Fruit fly (Drosophila melanogaster) whole organism, embryonic: Measurements from ENCODE around the gene CG34347.

ENCODE experiments used
- Atf6 ChIP-seq: fragments of 200-800 bp; sonication (Bioruptor generic); IDR thresholded peaks from 2 replicates; pipeline ENCODE4 v1.3.6; 2022; ENCODE audit warnings: missing biosample characterization, missing genetic modification characterization
- BtbVII ChIP-seq: fragments of 200-800 bp; sonication (Bioruptor generic); optimal IDR thresholded peaks from 3 replicates; lab custom pipeline; 2017; ENCODE audit warnings: missing biosample characterization, mild to moderate bottlenecking, missing genetic modification characterization
- CG10147 ChIP-seq: fragments of 200-800 bp; sonication (Bioruptor generic); optimal IDR thresholded peaks from 2 replicates; lab custom pipeline; 2019; ENCODE audit warnings: missing biosample characterization, mild to moderate bottlenecking, missing genetic modification characterization, moderate library complexity
- CG10543 ChIP-seq: fragments of 200-800 bp; sonication (Bioruptor generic); optimal IDR thresholded peaks from 3 replicates; lab custom pipeline; 2017; ENCODE audit warnings: missing biosample characterization, mild to moderate bottlenecking, missing genetic modification characterization, moderate library complexity
- CG12155 ChIP-seq: fragments of 200-800 bp; sonication (Bioruptor generic); optimal IDR thresholded peaks from 3 replicates; lab custom pipeline; 2016; ENCODE audit warnings: missing biosample characterization, missing genetic modification characterization
- CG12219 ChIP-seq: fragments of 200-800 bp; sonication (Bioruptor generic); optimal IDR thresholded peaks from 3 replicates; lab custom pipeline; 2018; ENCODE audit warnings: missing biosample characterization, mild to moderate bottlenecking, missing genetic modification characterization
- CG13123 ChIP-seq: fragments of 200-800 bp; sonication (Bioruptor generic); optimal IDR thresholded peaks from 2 replicates; lab custom pipeline; 2016; ENCODE audit warnings: missing biosample characterization, missing genetic modification characterization
- CG13287 ChIP-seq: fragments of 200-800 bp; sonication (Bioruptor generic); IDR thresholded peaks from 2 replicates; pipeline ENCODE4 v1.3.6; 2022; ENCODE audit warnings: missing biosample characterization, missing genetic modification characterization; ENCODE audit not compliant: partially characterized antibody
- CG13424 ChIP-seq: fragments of 200-800 bp; sonication (Bioruptor generic); optimal IDR thresholded peaks from 2 replicates; lab custom pipeline; 2019; ENCODE audit warnings: missing biosample characterization, mild to moderate bottlenecking, missing genetic modification characterization, moderate library complexity
- CG14014 ChIP-seq: fragments of 200-800 bp; sonication (Bioruptor generic); IDR thresholded peaks from 2 replicates; pipeline ENCODE4 v1.3.6; 2022; ENCODE audit warnings: missing biosample characterization, missing genetic modification characterization
- CG1603 ChIP-seq: fragments of 200-800 bp; sonication (Bioruptor generic); optimal IDR thresholded peaks from 2 replicates; lab custom pipeline; 2019; ENCODE audit warnings: missing biosample characterization, mild to moderate bottlenecking, missing genetic modification characterization, moderate library complexity
- CG17328 ChIP-seq: fragments of 200-800 bp; sonication (Bioruptor generic); IDR thresholded peaks from 2 replicates; pipeline ENCODE4 v1.3.6; 2022; ENCODE audit warnings: missing biosample characterization, missing genetic modification characterization
- CG17385 ChIP-seq: fragments of 200-800 bp; sonication (Bioruptor generic); optimal IDR thresholded peaks from 3 replicates; lab custom pipeline; 2018; ENCODE audit warnings: missing biosample characterization, mild to moderate bottlenecking, missing genetic modification characterization
- CG18599 ChIP-seq: fragments of 200-800 bp; sonication (Bioruptor generic); optimal IDR thresholded peaks from 3 replicates; lab custom pipeline; 2017; ENCODE audit warnings: missing biosample characterization, missing genetic modification characterization, mild to moderate bottlenecking, moderate library complexity, missing genetic modification reagents
- CG2116 ChIP-seq: fragments of 200-800 bp; sonication (Bioruptor generic); optimal IDR thresholded peaks from 3 replicates; lab custom pipeline; 2018; ENCODE audit warnings: missing biosample characterization, mild to moderate bottlenecking, missing genetic modification characterization
- CG3065 ChIP-seq: fragments of 200-800 bp; sonication (Bioruptor generic); optimal IDR thresholded peaks from 2 replicates; lab custom pipeline; 2016; ENCODE audit warnings: missing biosample characterization, missing genetic modification characterization
- CG31224 ChIP-seq: fragments of 200-800 bp; sonication (Bioruptor generic); IDR thresholded peaks from 2 replicates; pipeline ENCODE4 v1.3.6; 2022; ENCODE audit warnings: missing biosample characterization, missing genetic modification characterization
- CG31365 ChIP-seq: fragments of 200-800 bp; sonication (Bioruptor generic); optimal IDR thresholded peaks from 2 replicates; lab custom pipeline; 2018; ENCODE audit warnings: missing biosample characterization, mild to moderate bottlenecking, missing genetic modification characterization
- CG3163 ChIP-seq: fragments of 200-800 bp; sonication (Bioruptor generic); optimal IDR thresholded peaks from 3 replicates; lab custom pipeline; 2016; ENCODE audit warnings: missing biosample characterization, missing genetic modification characterization
- CG42726 ChIP-seq: fragments of 200-800 bp; sonication (Bioruptor generic); IDR thresholded peaks from 2 replicates; pipeline ENCODE4 v1.3.6; 2022; ENCODE audit warnings: missing biosample characterization, missing genetic modification characterization; ENCODE audit not compliant: partially characterized antibody
- CG5245 ChIP-seq: fragments of 200-800 bp; sonication (Bioruptor generic); optimal IDR thresholded peaks from 3 replicates; lab custom pipeline; 2016; ENCODE audit warnings: missing biosample characterization, missing genetic modification characterization
- CG6813 ChIP-seq: fragments of 200-800 bp; sonication (Bioruptor generic); optimal IDR thresholded peaks from 2 replicates; lab custom pipeline; 2017; ENCODE audit warnings: missing biosample characterization, missing genetic modification characterization, mild to moderate bottlenecking, moderate library complexity, missing genetic modification reagents
- CkIIα-i1 ChIP-seq: fragments of 200-800 bp; sonication (Bioruptor generic); IDR thresholded peaks from 2 replicates; pipeline ENCODE4 v1.3.6; 2022; ENCODE audit warnings: missing biosample characterization, missing genetic modification characterization
- E2f1 ChIP-seq: fragments of 200-800 bp; sonication (Bioruptor generic); IDR thresholded peaks from 2 replicates; pipeline ENCODE4 v1.3.6; 2022; ENCODE audit warnings: missing biosample characterization, missing genetic modification characterization
- Fer1 ChIP-seq: fragments of 200-800 bp; sonication (Bioruptor generic); optimal IDR thresholded peaks from 2 replicates; lab custom pipeline; 2017; ENCODE audit warnings: missing biosample characterization, mild to moderate bottlenecking, missing genetic modification characterization
- Gug ChIP-seq: fragments of 200-800 bp; sonication (Bioruptor generic); IDR thresholded peaks from 4 replicates; pipeline ENCODE4 v1.3.6; 2022; ENCODE audit warnings: missing biosample characterization, missing genetic modification characterization
- Hey ChIP-seq: fragments of 200-800 bp; sonication (Bioruptor generic); optimal IDR thresholded peaks from 3 replicates; lab custom pipeline; 2018; ENCODE audit warnings: missing biosample characterization, mild to moderate bottlenecking, missing genetic modification characterization
- Lim3 ChIP-seq: fragments of 200-800 bp; sonication (Bioruptor generic); IDR thresholded peaks from 2 replicates; pipeline ENCODE4 v1.3.6; 2022; ENCODE audit warnings: missing biosample characterization, missing genetic modification characterization
- Mes4 ChIP-seq: fragments of 200-800 bp; sonication (Bioruptor generic); optimal IDR thresholded peaks from 2 replicates; lab custom pipeline; 2016; ENCODE audit warnings: missing biosample characterization, missing genetic modification characterization
- Mrtf ChIP-seq: fragments of 200-800 bp; sonication (Bioruptor generic); IDR thresholded peaks from 3 replicates; pipeline ENCODE4 v1.3.6; 2022; ENCODE audit warnings: missing biosample characterization, missing genetic modification characterization
- Rfx ChIP-seq: fragments of 200-800 bp; sonication (Bioruptor generic); IDR thresholded peaks from 2 replicates; pipeline ENCODE4 v1.3.6; 2022; ENCODE audit warnings: missing biosample characterization, missing genetic modification characterization
- Sry-β ChIP-seq: fragments of 200-800 bp; sonication (Bioruptor generic); optimal IDR thresholded peaks from 2 replicates; lab custom pipeline; 2018; ENCODE audit warnings: missing biosample characterization, mild to moderate bottlenecking, missing genetic modification characterization, moderate library complexity
- Ssrp ChIP-seq: fragments of 200-800 bp; sonication (Bioruptor generic); optimal IDR thresholded peaks from 2 replicates; lab custom pipeline; 2018; ENCODE audit warnings: missing biosample characterization, mild to moderate bottlenecking, missing genetic modification characterization, moderate library complexity
- dmrt99B ChIP-seq: fragments of 200-800 bp; sonication (Bioruptor generic); optimal IDR thresholded peaks from 2 replicates; lab custom pipeline; 2018; ENCODE audit warnings: missing biosample characterization, mild to moderate bottlenecking, missing genetic modification characterization, moderate library complexity
- dysf ChIP-seq: fragments of 200-800 bp; sonication (Bioruptor generic); IDR thresholded peaks from 3 replicates; pipeline ENCODE4 v1.3.6; 2022; ENCODE audit warnings: missing biosample characterization, missing genetic modification characterization
- hbn ChIP-seq: fragments of 200-800 bp; sonication (Bioruptor generic); IDR thresholded peaks from 2 replicates; pipeline ENCODE4 v1.3.6; 2022; ENCODE audit warnings: missing biosample characterization, missing genetic modification characterization; ENCODE audit not compliant: partially characterized antibody
- jigr1 ChIP-seq: fragments of 200-800 bp; sonication (Bioruptor generic); IDR thresholded peaks from 3 replicates; pipeline ENCODE4 v1.3.6; 2022; ENCODE audit warnings: missing biosample characterization, missing genetic modification characterization
- ken ChIP-seq: fragments of 200-800 bp; sonication (Bioruptor generic); IDR thresholded peaks from 3 replicates; pipeline ENCODE4 v1.3.6; 2022; ENCODE audit warnings: missing biosample characterization, missing genetic modification characterization
- pho ChIP-seq: fragments of 200-800 bp; sonication (Bioruptor generic); optimal IDR thresholded peaks from 2 replicates; lab custom pipeline; 2016; ENCODE audit warnings: missing biosample characterization, missing genetic modification characterization
- ro ChIP-seq: fragments of 200-800 bp; sonication (Bioruptor generic); IDR thresholded peaks from 2 replicates; pipeline ENCODE4 v1.3.6; 2022; ENCODE audit warnings: missing biosample characterization, missing genetic modification characterization
- run ChIP-seq: fragments of 200-800 bp; sonication (Bioruptor generic); optimal IDR thresholded peaks from 3 replicates; lab custom pipeline; 2018; ENCODE audit warnings: missing biosample characterization, mild to moderate bottlenecking, missing genetic modification characterization
- sens ChIP-seq: fragments of 200-800 bp; sonication (Bioruptor generic); peaks from one replicate; lab custom pipeline; 2016; ENCODE audit warnings: missing biosample characterization, missing genetic modification characterization
- seq ChIP-seq: fragments of 200-800 bp; sonication (Bioruptor generic); IDR thresholded peaks from 2 replicates; pipeline ENCODE4 v1.3.6; 2022; ENCODE audit warnings: missing biosample characterization, missing genetic modification characterization
- slbo ChIP-seq: fragments of 200-800 bp; sonication (Bioruptor generic); IDR thresholded peaks from 2 replicates; pipeline ENCODE4 v1.3.6; 2022; ENCODE audit warnings: missing biosample characterization, missing genetic modification characterization
- slou ChIP-seq: fragments of 200-800 bp; sonication (Bioruptor generic); optimal IDR thresholded peaks from 3 replicates; lab custom pipeline; 2016; ENCODE audit warnings: missing biosample characterization, missing genetic modification characterization
- so ChIP-seq: fragments of 200-800 bp; sonication (Bioruptor generic); IDR thresholded peaks from 3 replicates; pipeline ENCODE4 v1.3.6; 2022; ENCODE audit warnings: missing biosample characterization, missing genetic modification characterization
- sr ChIP-seq: fragments of 200-800 bp; sonication (Bioruptor generic); IDR thresholded peaks from 3 replicates; pipeline ENCODE4 v1.3.6; 2022; ENCODE audit warnings: missing biosample characterization, missing genetic modification characterization
- ttk ChIP-seq: fragments of 200-800 bp; sonication (Bioruptor generic); IDR thresholded peaks from 2 replicates; pipeline ENCODE4 v2.1.2; 2022; ENCODE audit warnings: missing biosample characterization, missing genetic modification characterization
- tup ChIP-seq: fragments of 200-800 bp; sonication (Bioruptor generic); optimal IDR thresholded peaks from 2 replicates; lab custom pipeline; 2016; ENCODE audit warnings: missing biosample characterization, mild to moderate bottlenecking, missing genetic modification characterization, moderate library complexity
- twi ChIP-seq: fragments of 200-800 bp; optimal IDR thresholded peaks from 2 replicates; lab custom pipeline; 2019; ENCODE audit warnings: missing biosample characterization, mild to moderate bottlenecking, missing genetic modification characterization, moderate library complexity
- wor ChIP-seq: fragments of 200-800 bp; sonication (Bioruptor generic); IDR thresholded peaks from 2 replicates; pipeline ENCODE4 v1.3.6; 2022; ENCODE audit warnings: missing biosample characterization, missing genetic modification characterization

CG34347 gene

DNA sequence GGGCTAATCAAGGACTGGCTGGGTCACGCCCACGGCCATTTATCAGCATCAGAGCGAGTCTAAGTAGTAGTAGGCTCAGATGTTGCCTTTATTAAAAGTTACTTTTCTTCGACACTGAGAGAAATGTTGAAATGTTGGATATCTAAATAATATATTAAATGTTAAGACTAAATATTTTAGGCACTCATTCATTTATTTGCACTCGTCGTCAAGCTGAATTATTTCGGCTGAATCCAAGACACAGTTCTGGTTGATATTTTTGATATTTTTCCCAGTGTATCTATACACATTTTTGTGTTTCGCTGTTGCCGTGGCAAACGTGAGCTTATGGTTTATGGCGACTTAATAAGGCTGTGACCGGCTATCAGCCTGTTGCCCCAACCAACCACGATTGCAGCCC, 14.1 kb downstream of the CG34347 start (continued):
- peak; percentile 56; the same call in 1 of the 2 replicates for TF ChIP-seq Atf6 (GFP tag; lab: Robert Waterston, UW)
- TF ChIP-seq CG6813 (GFP tag; lab: Kevin White, UChicago), result peak; percentile 53
- TF ChIP-seq CG13424, result peak; percentile 70
- peak; percentile 44; the same call in 1 of the 3 replicates for TF ChIP-seq sr
- TF ChIP-seq CG17328 (GFP tag; lab: Robert Waterston, UW), result peak; percentile 78
- TF ChIP-seq CG13123 (GFP tag; lab: Kevin White, UChicago), result no peak
- peak; percentile 78; the same call in 2 of the 3 replicates for TF ChIP-seq ken (GFP tag; lab: Robert Waterston, UW)
- peak; percentile 63; the same call in 2 of the 3 replicates for TF ChIP-seq Mrtf
- no peak for TF ChIP-seq CG10543 (GFP tag; lab: Kevin White, UChicago)
- no peak for TF ChIP-seq CG3163 (GFP tag; lab: Kevin White, UChicago)
- peak; percentile 82 for TF ChIP-seq Gug (GFP tag; lab: Robert Waterston, UW)
- TF ChIP-seq so (GFP tag; lab: Robert Waterston, UW), result peak; percentile 78; the same call in 1 of the 3 replicates
- no peak for TF ChIP-seq Mes4 (GFP tag; lab: Kevin White, UChicago)
- peak; percentile 86 for TF ChIP-seq CG18599 (GFP tag; lab: Kevin White, UChicago)
- peak; percentile 51; the same call in 1 of the 2 replicates for TF ChIP-seq ro (GFP tag; lab: Robert Waterston, UW)
- peak; percentile 80 for TF ChIP-seq CG5245
- TF ChIP-seq CG14014 (GFP tag; lab: Robert Waterston, UW), result peak; percentile 77
- TF ChIP-seq CkIIα-i1 (GFP tag; lab: Robert Waterston, UW), result no peak
- TF ChIP-seq BtbVII (GFP tag; lab: Kevin White, UChicago), result peak; percentile 53
- TF ChIP-seq CG13287 (GFP tag; lab: Robert Waterston, UW), result no peak
- TF ChIP-seq CG3065, result no peak
- peak; percentile 68 for TF ChIP-seq CG1603 (tag; lab: Kevin White, UChicago)
- TF ChIP-seq Rfx (GFP tag; lab: Robert Waterston, UW), result peak; percentile 75; the same call in 1 of the 2 replicates
- peak; percentile 55 for TF ChIP-seq CG17385
- peak; percentile 68 for TF ChIP-seq wor (GFP tag; lab: Robert Waterston, UW)
- peak; percentile 27 for TF ChIP-seq CG31365 (tag; lab: Kevin White, UChicago)
- no peak for TF ChIP-seq twi
- TF ChIP-seq dmrt99B, result peak; percentile 86
- peak; percentile 53; the same call in 1 of the 2 replicates for TF ChIP-seq Lim3 (GFP tag; lab: Robert Waterston, UW)
- no peak for TF ChIP-seq CG42726 (GFP tag; lab: Robert Waterston, UW)
- TF ChIP-seq CG31224 (GFP tag; lab: Robert Waterston, UW), result peak; percentile 57; the same call in 1 of the 2 replicates
- no peak for TF ChIP-seq tup (GFP tag; lab: Kevin White, UChicago)
- TF ChIP-seq slou (GFP tag; lab: Kevin White, UChicago), result no peak
- TF ChIP-seq ttk (GFP tag; lab: Robert Waterston, UW), result peak; percentile 65
- TF ChIP-seq CG10147 (GFP tag; lab: Kevin White, UChicago), result peak; percentile 73
- no peak for TF ChIP-seq Hey (tag; lab: Kevin White, UChicago)
- peak; percentile 6 for TF ChIP-seq CG2116
- peak; percentile 88 for TF ChIP-seq sens
- no peak for TF ChIP-seq hbn (GFP tag; lab: Robert Waterston, UW)
- no peak for TF ChIP-seq pho (GFP tag; lab: Kevin White, UChicago)
- TF ChIP-seq run (tag; lab: Kevin White, UChicago), result peak; percentile 29
- TF ChIP-seq jigr1, result 0 out of 3 replicates have a peak, but pooled peaks have one; percentile 58
- TF ChIP-seq dysf (GFP tag; lab: Robert Waterston, UW), result peak; percentile 82
- peak; percentile 13 for TF ChIP-seq Sry-β
- peak; percentile 67 for TF ChIP-seq E2f1 (GFP tag; lab: Robert Waterston, UW)
- peak; percentile 58 for TF ChIP-seq CG12219 (GFP tag; lab: Kevin White, UChicago)
- TF ChIP-seq seq, result peak; percentile 60; the same call in 1 of the 2 replicates
- TF ChIP-seq Fer1 (GFP tag; lab: Kevin White, UChicago), result peak; percentile 82
- peak; percentile 81 for TF ChIP-seq slbo (GFP tag; lab: Robert Waterston, UW)
- peak; percentile 62 for TF ChIP-seq Ssrp (tag; lab: Kevin White, UChicago)
- peak; percentile 36 for TF ChIP-seq CG12155
